ENCODE assay signal across 2 fruit fly cellular contexts in the genomic region with DNA sequence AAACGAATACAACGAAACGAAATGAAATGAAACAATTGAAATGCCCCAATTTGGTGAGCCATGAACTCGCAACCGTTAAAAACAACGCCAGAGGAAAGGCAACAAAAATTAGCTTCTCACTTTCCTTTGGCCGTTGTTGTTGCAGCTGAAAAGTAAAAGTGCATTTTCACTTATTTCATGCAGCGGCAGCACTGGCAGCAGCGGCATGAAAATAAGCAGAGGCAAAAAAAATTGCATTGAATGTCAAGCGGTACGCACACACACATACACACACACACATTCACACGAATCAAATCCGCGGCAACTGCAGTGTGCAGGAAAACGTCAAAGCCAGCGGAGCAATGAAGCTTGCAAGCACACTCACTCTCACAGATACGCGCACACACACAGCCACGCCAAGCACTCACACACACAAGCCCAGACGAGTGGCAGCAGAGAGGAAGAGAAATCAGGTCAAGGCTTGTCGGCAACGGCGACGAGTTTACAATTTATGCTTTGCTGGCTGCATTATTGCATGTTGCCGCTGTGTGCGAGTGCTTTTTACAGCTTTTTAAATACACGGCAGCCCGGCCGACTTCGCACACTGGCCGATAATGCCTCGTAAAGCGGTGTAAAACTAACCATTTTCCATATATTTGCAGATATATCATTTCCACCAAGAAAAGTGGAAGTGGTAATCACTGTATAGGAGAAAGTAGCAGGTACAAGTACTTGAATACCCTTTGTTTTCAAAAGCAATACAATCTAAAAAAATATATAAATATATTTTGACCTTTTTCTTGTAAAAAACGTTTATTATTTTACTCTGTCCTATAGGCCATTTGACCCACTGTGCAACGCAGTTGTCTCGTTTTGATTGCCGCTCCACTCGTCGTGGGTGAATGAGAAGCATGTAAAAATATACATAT.
A peak's percentile ranks its signal among the peaks of the same experiment; 100 is the strongest.
TF ChIP-seq lines count a peak whose summit lies in the region.

No protein-coding gene starts in this region.

TF ChIP-seq in whole organism, embryonic, 481 proteins besides CTCF, POLR2A, EP300 and RAD21 (continued from another document and continues in another):
- TF ChIP-seq exex (tag; optimal IDR thresholded peaks at IDR 0.05; lab: Kevin White, UChicago): no peak
- TF ChIP-seq ham (GFP tag; IDR thresholded peaks at IDR 0.05; lab: Robert Waterston, UW): no peak
- peak; percentile 92 for TF ChIP-seq Oli (tag; optimal IDR thresholded peaks at IDR 0.05; lab: Kevin White, UChicago)
- no peak for TF ChIP-seq jumu (GFP tag; optimal IDR thresholded peaks at IDR 0.05; lab: Kevin White, UChicago)
- no peak for TF ChIP-seq Myb (GFP tag; optimal IDR thresholded peaks at IDR 0.05; lab: Kevin White, UChicago)
- TF ChIP-seq sug (tag; optimal IDR thresholded peaks at IDR 0.05; lab: Kevin White, UChicago): peak; percentile 52
- TF ChIP-seq Sox100B (GFP tag; optimal IDR thresholded peaks at IDR 0.05; lab: Kevin White, UChicago): peak; percentile 92
- TF ChIP-seq pb (GFP tag; optimal IDR thresholded peaks at IDR 0.05; lab: Kevin White, UChicago): no peak
- peak; percentile 61 for TF ChIP-seq CG4820 (GFP tag; optimal IDR thresholded peaks at IDR 0.05; lab: Kevin White, UChicago)
- peak; percentile 80 for TF ChIP-seq CG34422 (GFP tag; IDR thresholded peaks at IDR 0.05; lab: Robert Waterston, UW)
- no peak for TF ChIP-seq MTF-1 (GFP tag; optimal IDR thresholded peaks at IDR 0.05; lab: Kevin White, UChicago; ENCODE audit: borderline replicate concordance)
- TF ChIP-seq jigr1 (GFP tag; IDR thresholded peaks at IDR 0.05; lab: Robert Waterston, UW): peak; percentile 51; the same call in 1 of the 3 replicates
- no peak; the same call in 2 of the 3 replicates for TF ChIP-seq HLH4C (GFP tag; IDR thresholded peaks at IDR 0.05; lab: Robert Waterston, UW; ENCODE audit: partially characterized antibody)
- peak; percentile 73; the same call in 2 of the 3 replicates for TF ChIP-seq gce (GFP tag; IDR thresholded peaks at IDR 0.05; lab: Robert Waterston, UW)
- peak; percentile 77 for TF ChIP-seq CG12659 (GFP tag; optimal IDR thresholded peaks at IDR 0.05; lab: Kevin White, UChicago)
- TF ChIP-seq Mes4 (GFP tag; optimal IDR thresholded peaks at IDR 0.05; lab: Kevin White, UChicago): peak; percentile 20
- TF ChIP-seq CG12104 (GFP tag; optimal IDR thresholded peaks at IDR 0.05; lab: Kevin White, UChicago): peak; percentile 67
- TF ChIP-seq ken (GFP tag; IDR thresholded peaks at IDR 0.05; lab: Robert Waterston, UW): peak; percentile 82
- TF ChIP-seq pho (GFP tag; optimal IDR thresholded peaks at IDR 0.05; lab: Kevin White, UChicago): no peak
- TF ChIP-seq Trl (optimal IDR thresholded peaks at IDR 0.05; lab: Kevin White, UChicago): peak in 1 of 2 experiments; percentile 23
- peak; percentile 11 for TF ChIP-seq Trl (GFP tag; optimal IDR thresholded peaks at IDR 0.05; lab: Kevin White, UChicago)
- peak; percentile 13 for TF ChIP-seq Chrac-16 (GFP tag; optimal IDR thresholded peaks at IDR 0.05; lab: Kevin White, UChicago)
- no peak for TF ChIP-seq CG33557 (GFP tag; optimal IDR thresholded peaks at IDR 0.05; lab: Kevin White, UChicago)
- peak; percentile 65 for TF ChIP-seq Six4 (GFP tag; optimal IDR thresholded peaks at IDR 0.05; lab: Kevin White, UChicago)
- no peak for TF ChIP-seq CG12744 (GFP tag; optimal IDR thresholded peaks at IDR 0.05; lab: Kevin White, UChicago)
- no peak for TF ChIP-seq bigmax (GFP tag; optimal IDR thresholded peaks at IDR 0.05; lab: Kevin White, UChicago)
- peak; percentile 62 for TF ChIP-seq CG18619 (GFP tag; optimal IDR thresholded peaks at IDR 0.05; lab: Kevin White, UChicago)
- no peak for TF ChIP-seq Doc2 (GFP tag; IDR thresholded peaks at IDR 0.05; lab: Robert Waterston, UW)
- TF ChIP-seq CG11695 (GFP tag; IDR thresholded peaks at IDR 0.05; lab: Robert Waterston, UW): peak; percentile 71; the same call in 2 of the 3 replicates
- TF ChIP-seq z (GFP tag; IDR thresholded peaks at IDR 0.05; lab: Robert Waterston, UW): no peak
- no peak for TF ChIP-seq Scr (GFP tag; IDR thresholded peaks at IDR 0.05; lab: Robert Waterston, UW; ENCODE audit: partially characterized antibody)
- TF ChIP-seq Fer3 (tag; optimal IDR thresholded peaks at IDR 0.05; lab: Kevin White, UChicago): peak; percentile 42
- TF ChIP-seq bab2 (GFP tag; optimal IDR thresholded peaks at IDR 0.05; lab: Kevin White, UChicago): no peak
- TF ChIP-seq C15 (GFP tag; IDR thresholded peaks at IDR 0.05; lab: Robert Waterston, UW): no peak
- TF ChIP-seq Dip3 (GFP tag; optimal IDR thresholded peaks at IDR 0.05; lab: Kevin White, UChicago): no peak
- TF ChIP-seq CG34376 (GFP tag; optimal IDR thresholded peaks at IDR 0.05; lab: Kevin White, UChicago): no peak
- peak; percentile 80 for TF ChIP-seq Hr3 (GFP tag; optimal IDR thresholded peaks at IDR 0.05; lab: Kevin White, UChicago)
- TF ChIP-seq Dip2 (GFP tag; IDR thresholded peaks at IDR 0.05; lab: Robert Waterston, UW): no peak
- no peak for TF ChIP-seq stwl (tag; optimal IDR thresholded peaks at IDR 0.05; lab: Kevin White, UChicago)
- TF ChIP-seq scrt (GFP tag; optimal IDR thresholded peaks at IDR 0.05; lab: Kevin White, UChicago): peak; percentile 45
- TF ChIP-seq ac (GFP tag; optimal IDR thresholded peaks at IDR 0.05; lab: Kevin White, UChicago): no peak
- TF ChIP-seq ara (GFP tag; IDR thresholded peaks at IDR 0.05; lab: Robert Waterston, UW): peak; percentile 69; the same call in 1 of the 2 replicates
- TF ChIP-seq CG9932 (GFP tag; IDR thresholded peaks at IDR 0.05; lab: Robert Waterston, UW): no peak
- TF ChIP-seq CG14860 (GFP tag; IDR thresholded peaks at IDR 0.05; lab: Robert Waterston, UW; ENCODE audit: partially characterized antibody): 0 out of 3 replicates have a peak, but pooled peaks have one; percentile 45
- no peak for TF ChIP-seq schlank (tag; optimal IDR thresholded peaks at IDR 0.05; lab: Kevin White, UChicago)
- TF ChIP-seq ewg (GFP tag; optimal IDR thresholded peaks at IDR 0.05; lab: Kevin White, UChicago): peak; percentile 85
- TF ChIP-seq CG6791 (GFP tag; IDR thresholded peaks at IDR 0.05; lab: Robert Waterston, UW; ENCODE audit: partially characterized antibody): no peak
- TF ChIP-seq sna (GFP tag; IDR thresholded peaks at IDR 0.05; lab: Robert Waterston, UW; ENCODE audit: partially characterized antibody): no peak
- TF ChIP-seq B-H1 (GFP tag; IDR thresholded peaks at IDR 0.05; lab: Robert Waterston, UW): peak; percentile 51
- TF ChIP-seq jing (GFP tag; optimal IDR thresholded peaks at IDR 0.05; lab: Kevin White, UChicago): peak; percentile 56
- peak; percentile 34 for TF ChIP-seq TFAM (GFP tag; optimal IDR thresholded peaks at IDR 0.05; lab: Kevin White, UChicago)
- TF ChIP-seq YL-1 (GFP tag; optimal IDR thresholded peaks at IDR 0.05; lab: Kevin White, UChicago): peak; percentile 51
- TF ChIP-seq aop (GFP tag; IDR thresholded peaks at IDR 0.05; lab: Robert Waterston, UW): no peak
- TF ChIP-seq Stat92E (GFP tag; optimal IDR thresholded peaks at IDR 0.05; lab: Kevin White, UChicago): no peak
- TF ChIP-seq CG17361 (GFP tag; IDR thresholded peaks at IDR 0.05; lab: Robert Waterston, UW): peak; percentile 91
- peak; percentile 76 for TF ChIP-seq org-1 (GFP tag; optimal IDR thresholded peaks at IDR 0.05; lab: Kevin White, UChicago)
- TF ChIP-seq tll (GFP tag; optimal IDR thresholded peaks at IDR 0.05; lab: Kevin White, UChicago): no peak
- no peak for TF ChIP-seq sima (GFP tag; optimal IDR thresholded peaks at IDR 0.05; lab: Kevin White, UChicago)
- TF ChIP-seq ERR (GFP tag; optimal IDR thresholded peaks at IDR 0.05; lab: Kevin White, UChicago): no peak
- no peak for TF ChIP-seq CG11456 (GFP tag; IDR thresholded peaks at IDR 0.05; lab: Robert Waterston, UW)

TF ChIP-seq in whole organism, prepupa, 60 proteins besides CTCF, POLR2A, EP300 and RAD21 (continued from another document):
- TF ChIP-seq CG7368 (GFP tag; optimal IDR thresholded peaks at IDR 0.05; lab: Kevin White, UChicago) (peak; percentile 73), achi (GFP tag; optimal IDR thresholded peaks at IDR 0.05; lab: Kevin White, UChicago) (peak; percentile 88), CG1621 (tag; optimal IDR thresholded peaks at IDR 0.05; lab: Kevin White, UChicago) (peak; percentile 70), CG6808 (GFP tag; optimal IDR thresholded peaks at IDR 0.05; lab: Kevin White, UChicago) (peak; percentile 81), eg (GFP tag; IDR thresholded peaks at IDR 0.05; lab: Robert Waterston, UW) (peak; percentile 88), CG8632 (GFP tag; optimal IDR thresholded peaks at IDR 0.05; lab: Kevin White, UChicago) (peak; percentile 88), net (GFP tag; optimal IDR thresholded peaks at IDR 0.05; lab: Kevin White, UChicago) (peak; percentile 86), esn (GFP tag; optimal IDR thresholded peaks at IDR 0.05; lab: Kevin White, UChicago) (peak; percentile 86), acj6 (GFP tag; optimal IDR thresholded peaks at IDR 0.05; lab: Kevin White, UChicago) (peak; percentile 87), Blimp-1 (GFP tag; optimal IDR thresholded peaks at IDR 0.05; lab: Kevin White, UChicago) (peak; percentile 98), CG9139 (GFP tag; optimal IDR thresholded peaks at IDR 0.05; lab: Kevin White, UChicago) (peak; percentile 28), CG6854 (GFP tag; optimal IDR thresholded peaks at IDR 0.05; lab: Kevin White, UChicago) (peak; percentile 53), topi (GFP tag; optimal IDR thresholded peaks at IDR 0.05; lab: Kevin White, UChicago) (peak; percentile 72)
